Worm (Caenorhabditis elegans) whole organism, L2 larva: ENCODE measurements around the gene cyp-33E3.

Experiments
- F13H6.1 ChIP-seq: sonication (generic microtip); optimal IDR thresholded peaks from 2 replicates; lab custom pipeline; 2016; ENCODE audit warnings: missing genetic modification characterization, missing compliant biosample characterization
- nhr-11 ChIP-seq: fragments of 150-350 bp; optimal IDR thresholded peaks from 2 replicates; lab custom pipeline; 2014; ENCODE audit warnings: missing biosample characterization, missing genetic modification characterization

ce11 chrIV:8618698-8619097 lies 3.9 kb downstream of the cyp-33E3 start, which contains the start of gene F42A9.8:
- TF ChIP-seq F13H6.1 (tag; lab: Kevin White, UChicago): no peak
- no peak for TF ChIP-seq nhr-11 (tag; lab: Kevin White, UChicago)
